Worm (Caenorhabditis elegans) whole organism, late embryonic: ENCODE data around the gene fbxa-27.

Experiments
- T23F11.4 ChIP-seq: fragments of 200-800 bp; sonication (Bioruptor generic); optimal IDR thresholded peaks from 2 replicates; lab custom pipeline; 2018; ENCODE audit warnings: mild to moderate bottlenecking, missing genetic modification characterization, missing compliant biosample characterization
- ama-1 ChIP-seq: fragments of 150-350 bp; optimal IDR thresholded peaks from 2 replicates; lab custom pipeline; 2014
- ceh-31 ChIP-seq: sonication (generic microtip); optimal IDR thresholded peaks from 2 replicates; lab custom pipeline; 2016; ENCODE audit warnings: missing genetic modification characterization, missing compliant biosample characterization
- ceh-9 ChIP-seq: sonication (generic microtip); optimal IDR thresholded peaks from 2 replicates; lab custom pipeline; 2016; ENCODE audit warnings: mild to moderate bottlenecking, missing genetic modification characterization, inconsistent platforms, missing compliant biosample characterization
- fkh-10 ChIP-seq: fragments of 150-350 bp; optimal IDR thresholded peaks from 2 replicates; lab custom pipeline; 2014; ENCODE audit warnings: missing biosample characterization, missing genetic modification reagents, missing genetic modification characterization
- fkh-6 ChIP-seq: sonication (generic microtip); optimal IDR thresholded peaks from 2 replicates; lab custom pipeline; 2016; ENCODE audit warnings: missing genetic modification characterization, missing compliant biosample characterization
- hlh-30 ChIP-seq: sonication (generic microtip); optimal IDR thresholded peaks from 2 replicates; lab custom pipeline; 2017; ENCODE audit warnings: antibody characterized with exemption, missing genetic modification characterization, missing compliant biosample characterization; ENCODE audit not compliant: insufficient read depth
- nhr-11 ChIP-seq: fragments of 150-350 bp; optimal IDR thresholded peaks from 2 replicates; lab custom pipeline; 2014; ENCODE audit warnings: missing biosample characterization, missing genetic modification characterization
- npax-4 ChIP-seq: sonication (generic microtip); optimal IDR thresholded peaks from 2 replicates; lab custom pipeline; 2016; ENCODE audit warnings: missing genetic modification characterization, missing compliant biosample characterization
- pag-3 ChIP-seq: sonication (generic microtip); optimal IDR thresholded peaks from 2 replicates; lab custom pipeline; 2016; ENCODE audit warnings: missing compliant biosample characterization, missing genetic modification characterization, borderline replicate concordance
- pha-4 ChIP-seq: fragments of 150-350 bp; optimal IDR thresholded peaks from 2 replicates; lab custom pipeline; 2018; ENCODE audit warnings: missing biosample characterization, missing genetic modification reagents, missing genetic modification characterization
- pqm-1 ChIP-seq: sonication (generic microtip); optimal IDR thresholded peaks from 2 replicates; lab custom pipeline; 2016; ENCODE audit warnings: missing genetic modification characterization, missing compliant biosample characterization
- ttx-3 ChIP-seq: sonication (generic microtip); optimal IDR thresholded peaks from 2 replicates; lab custom pipeline; 2016; ENCODE audit warnings: missing genetic modification reagents, missing genetic modification characterization, missing compliant biosample characterization
- unc-86 ChIP-seq: sonication (generic microtip); optimal IDR thresholded peaks from 2 replicates; lab custom pipeline; 2016; ENCODE audit warnings: missing genetic modification characterization, missing compliant biosample characterization

DNA sequence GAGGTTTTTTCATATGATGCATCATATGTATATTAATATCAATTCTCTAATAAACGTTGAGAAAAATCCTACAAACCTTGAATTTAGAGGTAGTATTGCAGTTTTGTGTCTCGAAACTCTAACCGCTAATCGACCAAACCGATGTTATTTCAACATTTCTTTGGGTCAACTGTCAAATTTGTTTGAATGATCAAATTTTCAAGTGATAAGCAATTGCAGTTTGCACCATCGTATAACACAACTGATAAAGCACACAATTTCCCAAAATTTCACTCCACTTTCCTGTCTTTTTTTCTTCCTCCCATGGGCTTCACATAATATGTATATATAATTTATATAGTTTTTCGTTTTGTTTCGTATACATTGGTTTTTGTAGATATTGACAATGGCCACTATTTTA is 41.3 kb downstream of the fbxa-27 start, which contains the start of the genes fbxa-138 and Y82E9BR.5:
- TF ChIP-seq fkh-10 (GFP tag; lab: Kevin White, UChicago): no peak
- TF ChIP-seq fkh-6 (tag; lab: Kevin White, UChicago): no peak
- no peak for TF ChIP-seq ttx-3 (tag; lab: Kevin White, UChicago)
- no peak for TF ChIP-seq ceh-31
- no peak for TF ChIP-seq ceh-9 (tag; lab: Kevin White, UChicago)
- no peak for TF ChIP-seq pag-3 (tag; lab: Kevin White, UChicago)
- no peak for TF ChIP-seq hlh-30 (tag; lab: Kevin White, UChicago)
- TF ChIP-seq pqm-1: no peak
- TF ChIP-seq ama-1 (lab: Kevin White, UChicago): no peak
- TF ChIP-seq nhr-11 (tag; lab: Kevin White, UChicago): no peak
- no peak for TF ChIP-seq pha-4 (tag; lab: Kevin White, UChicago)
- no peak for TF ChIP-seq T23F11.4 (GFP tag; lab: Kevin White, UChicago)
- TF ChIP-seq unc-86: no peak
- TF ChIP-seq npax-4: no peak
